Fruit fly (Drosophila melanogaster) whole organism, prepupa: ENCODE data around the gene Ubr3.
A peak's percentile ranks its signal among the peaks of the same experiment; 100 is the strongest.

ENCODE experiments used
- Blimp-1 ChIP-seq: fragments of 200-800 bp; sonication (Bioruptor generic); optimal IDR thresholded peaks from 3 replicates; lab custom pipeline; 2017; ENCODE audit warnings: missing biosample characterization, missing genetic modification characterization, mild to moderate bottlenecking, moderate library complexity, missing genetic modification reagents
- CG10631 ChIP-seq: fragments of 200-800 bp; sonication (Bioruptor generic); optimal IDR thresholded peaks from 2 replicates; lab custom pipeline; 2016; ENCODE audit warnings: missing biosample characterization, missing genetic modification characterization
- CG11294 ChIP-seq: fragments of 200-800 bp; sonication (Bioruptor generic); IDR thresholded peaks from 2 replicates; pipeline ENCODE4 v1.3.6; 2022; ENCODE audit warnings: missing biosample characterization, missing genetic modification characterization
- CG11762 ChIP-seq: fragments of 200-800 bp; sonication (Bioruptor generic); optimal IDR thresholded peaks from 3 replicates; lab custom pipeline; 2016; ENCODE audit warnings: missing biosample characterization, missing genetic modification characterization; ENCODE audit not compliant: insufficient read depth
- CG11902 ChIP-seq: fragments of 200-800 bp; sonication (Bioruptor generic); optimal IDR thresholded peaks from 3 replicates; lab custom pipeline; 2016; ENCODE audit warnings: missing biosample characterization, missing genetic modification characterization
- CG15336 ChIP-seq: fragments of 200-800 bp; sonication (Bioruptor generic); IDR thresholded peaks from 2 replicates; pipeline ENCODE4 v1.3.6; 2022; ENCODE audit warnings: missing biosample characterization, missing genetic modification characterization
- CG1621 ChIP-seq: fragments of 200-800 bp; sonication (Bioruptor generic); optimal IDR thresholded peaks from 3 replicates; lab custom pipeline; 2018; ENCODE audit warnings: missing biosample characterization, mild to moderate bottlenecking, missing genetic modification characterization
- CG16779 ChIP-seq: fragments of 200-800 bp; sonication (Bioruptor generic); optimal IDR thresholded peaks from 3 replicates; lab custom pipeline; 2017; ENCODE audit warnings: missing biosample characterization, mild to moderate bottlenecking, missing genetic modification characterization
- CG3032 ChIP-seq: fragments of 200-800 bp; optimal IDR thresholded peaks from 2 replicates; lab custom pipeline; 2019; ENCODE audit warnings: missing biosample characterization, mild to moderate bottlenecking, missing genetic modification characterization, moderate library complexity
- CG31627 ChIP-seq: fragments of 200-800 bp; sonication (Bioruptor generic); optimal IDR thresholded peaks from 3 replicates; lab custom pipeline; 2016; ENCODE audit warnings: missing biosample characterization, missing genetic modification characterization
- CG32006 ChIP-seq: fragments of 200-800 bp; sonication (Bioruptor generic); optimal IDR thresholded peaks from 3 replicates; lab custom pipeline; 2017; ENCODE audit warnings: missing biosample characterization, mild to moderate bottlenecking, missing genetic modification characterization
- CG34406 ChIP-seq: fragments of 200-800 bp; sonication (Bioruptor generic); optimal IDR thresholded peaks from 3 replicates; lab custom pipeline; 2016; ENCODE audit warnings: missing biosample characterization, missing genetic modification characterization
- CG3919 ChIP-seq: fragments of 200-800 bp; sonication (Bioruptor generic); optimal IDR thresholded peaks from 3 replicates; lab custom pipeline; 2016; ENCODE audit warnings: missing biosample characterization, missing genetic modification characterization
- CG4318 ChIP-seq: fragments of 200-800 bp; sonication (Bioruptor generic); optimal IDR thresholded peaks from 3 replicates; lab custom pipeline; 2017; ENCODE audit warnings: missing biosample characterization, mild to moderate bottlenecking, missing genetic modification characterization
- CG6163 ChIP-seq: fragments of 200-800 bp; sonication (Bioruptor generic); IDR thresholded peaks from 3 replicates; pipeline ENCODE4 v1.3.6; 2022; ENCODE audit warnings: missing biosample characterization, missing genetic modification characterization
- CG6792 ChIP-seq: fragments of 200-800 bp; sonication (Bioruptor generic); optimal IDR thresholded peaks from 3 replicates; lab custom pipeline; 2016; ENCODE audit warnings: missing biosample characterization, missing genetic modification characterization
- CG6808 ChIP-seq: fragments of 200-800 bp; sonication (Bioruptor generic); optimal IDR thresholded peaks from 3 replicates; lab custom pipeline; 2017; ENCODE audit warnings: missing biosample characterization, missing genetic modification characterization, mild to moderate bottlenecking, moderate library complexity, missing genetic modification reagents
- CG6854 ChIP-seq: fragments of 200-800 bp; sonication (Bioruptor generic); optimal IDR thresholded peaks from 2 replicates; lab custom pipeline; 2017; ENCODE audit warnings: missing biosample characterization, mild to moderate bottlenecking, missing genetic modification characterization
- CG7368 ChIP-seq: fragments of 200-800 bp; sonication (Bioruptor generic); optimal IDR thresholded peaks from 3 replicates; lab custom pipeline; 2016; ENCODE audit warnings: missing biosample characterization, missing genetic modification characterization
- CG8319 ChIP-seq: fragments of 200-800 bp; sonication (Bioruptor generic); optimal IDR thresholded peaks from 3 replicates; lab custom pipeline; 2016; ENCODE audit warnings: missing biosample characterization, missing genetic modification characterization
- CG8632 ChIP-seq: fragments of 200-800 bp; sonication (Bioruptor generic); optimal IDR thresholded peaks from 3 replicates; lab custom pipeline; 2016; ENCODE audit warnings: missing biosample characterization, missing genetic modification characterization
- CG9139 ChIP-seq: fragments of 200-800 bp; sonication (Bioruptor generic); optimal IDR thresholded peaks from 3 replicates; lab custom pipeline; 2017; ENCODE audit warnings: missing biosample characterization, mild to moderate bottlenecking, missing genetic modification characterization
- Eip78C ChIP-seq: fragments of 200-800 bp; sonication (Bioruptor generic); peaks from one replicate; lab custom pipeline; 2016; ENCODE audit warnings: missing biosample characterization, missing genetic modification characterization
- Ets21C ChIP-seq: fragments of 200-800 bp; sonication (Bioruptor generic); optimal IDR thresholded peaks from 3 replicates; lab custom pipeline; 2016; ENCODE audit warnings: missing biosample characterization, missing genetic modification characterization
- Gug ChIP-seq: fragments of 200-800 bp; sonication (Bioruptor generic); IDR thresholded peaks from 2 replicates; pipeline ENCODE4 v1.3.6; 2022; ENCODE audit warnings: missing biosample characterization, missing genetic modification characterization
- Hr38 ChIP-seq: sonication (Bioruptor generic); optimal IDR thresholded peaks from 2 replicates; lab custom pipeline; 2016; ENCODE audit warnings: missing biosample characterization, missing genetic modification characterization
- Hr39 ChIP-seq: fragments of 200-800 bp; sonication (Bioruptor generic); optimal IDR thresholded peaks from 2 replicates; lab custom pipeline; 2016; ENCODE audit warnings: missing biosample characterization, missing genetic modification characterization
- Lpt ChIP-seq: fragments of 200-800 bp; sonication (Bioruptor generic); optimal IDR thresholded peaks from 3 replicates; lab custom pipeline; 2016; ENCODE audit warnings: missing biosample characterization, missing genetic modification characterization
- Met ChIP-seq: fragments of 200-800 bp; sonication (Bioruptor generic); optimal IDR thresholded peaks from 3 replicates; lab custom pipeline; 2016; ENCODE audit warnings: missing biosample characterization, missing genetic modification characterization
- Smox ChIP-seq: fragments of 200-800 bp; sonication (Bioruptor generic); optimal IDR thresholded peaks from 3 replicates; lab custom pipeline; 2016; ENCODE audit warnings: missing biosample characterization, missing genetic modification characterization
- Sox102F ChIP-seq: fragments of 200-800 bp; sonication (Bioruptor generic); optimal IDR thresholded peaks from 2 replicates; lab custom pipeline; 2016; ENCODE audit warnings: missing biosample characterization, mild to moderate bottlenecking, missing genetic modification characterization
- Sox15 ChIP-seq: fragments of 200-800 bp; sonication (Bioruptor generic); optimal IDR thresholded peaks from 3 replicates; lab custom pipeline; 2016; ENCODE audit warnings: missing biosample characterization, missing genetic modification characterization
- achi ChIP-seq: fragments of 200-800 bp; sonication (Bioruptor generic); optimal IDR thresholded peaks from 3 replicates; lab custom pipeline; 2016; ENCODE audit warnings: missing biosample characterization, missing genetic modification characterization
- acj6 ChIP-seq: fragments of 200-800 bp; sonication (Bioruptor generic); optimal IDR thresholded peaks from 3 replicates; lab custom pipeline; 2016; ENCODE audit warnings: missing biosample characterization, missing genetic modification characterization
- cyc ChIP-seq: fragments of 200-800 bp; sonication (Bioruptor generic); optimal IDR thresholded peaks from 3 replicates; lab custom pipeline; 2016; ENCODE audit warnings: missing biosample characterization, missing genetic modification characterization
- dac ChIP-seq: fragments of 200-800 bp; sonication (Bioruptor generic); optimal IDR thresholded peaks from 2 replicates; lab custom pipeline; 2017; ENCODE audit warnings: missing biosample characterization, mild to moderate bottlenecking, missing genetic modification characterization
- dsx ChIP-seq: fragments of 200-800 bp; optimal IDR thresholded peaks from 3 replicates; lab custom pipeline; 2019; ENCODE audit warnings: missing biosample characterization, mild to moderate bottlenecking, missing genetic modification characterization, moderate library complexity; ENCODE audit not compliant: poor library complexity, severe bottlenecking
- eg ChIP-seq: fragments of 200-800 bp; sonication (Bioruptor generic); IDR thresholded peaks from 3 replicates; pipeline ENCODE4 v1.3.6; 2022; ENCODE audit warnings: missing biosample characterization, missing genetic modification characterization
- esn ChIP-seq: fragments of 200-800 bp; sonication (Bioruptor generic); optimal IDR thresholded peaks from 2 replicates; lab custom pipeline; 2016; ENCODE audit warnings: missing biosample characterization, mild to moderate bottlenecking, missing genetic modification characterization, moderate library complexity
- fd59A ChIP-seq: fragments of 200-800 bp; sonication (Bioruptor generic); optimal IDR thresholded peaks from 2 replicates; lab custom pipeline; 2017; ENCODE audit warnings: missing biosample characterization, mild to moderate bottlenecking, missing genetic modification characterization, missing genetic modification reagents
- lz ChIP-seq: fragments of 200-800 bp; sonication (Bioruptor generic); optimal IDR thresholded peaks from 3 replicates; lab custom pipeline; 2016; ENCODE audit warnings: missing biosample characterization, missing genetic modification characterization
- net ChIP-seq: fragments of 200-800 bp; sonication (Bioruptor generic); optimal IDR thresholded peaks from 3 replicates; lab custom pipeline; 2016; ENCODE audit warnings: missing biosample characterization, missing genetic modification characterization
- pdm3 ChIP-seq: fragments of 200-800 bp; sonication (Bioruptor generic); optimal IDR thresholded peaks from 3 replicates; lab custom pipeline; 2016; ENCODE audit warnings: missing biosample characterization, missing genetic modification characterization
- salr ChIP-seq, 2 experiments: fragments of 200-800 bp; sonication (Bioruptor generic); optimal IDR thresholded peaks; 3 replicates each; lab custom pipeline; 2016 to 2018; ENCODE audit warnings: missing biosample characterization in 2 of 2, missing genetic modification characterization in 2 of 2, mild to moderate bottlenecking in 1 of 2
- spab ChIP-seq: fragments of 200-800 bp; sonication (Bioruptor generic); optimal IDR thresholded peaks from 2 replicates; lab custom pipeline; 2017; ENCODE audit warnings: missing biosample characterization, mild to moderate bottlenecking, missing genetic modification characterization, missing genetic modification reagents
- svp ChIP-seq: fragments of 200-800 bp; sonication (Bioruptor generic); peaks from one replicate; lab custom pipeline; 2016; ENCODE audit warnings: missing biosample characterization, missing genetic modification characterization
- topi ChIP-seq: fragments of 200-800 bp; sonication (Bioruptor generic); optimal IDR thresholded peaks from 3 replicates; lab custom pipeline; 2016; ENCODE audit warnings: missing biosample characterization, missing genetic modification characterization
- vri ChIP-seq: fragments of 200-800 bp; sonication (Bioruptor generic); optimal IDR thresholded peaks from 3 replicates; lab custom pipeline; 2016; ENCODE audit warnings: missing biosample characterization, mild to moderate bottlenecking, missing genetic modification characterization

Ubr3 gene

dm6 chrX:7933210-7933915 is 2.3 kb upstream of the Ubr3 start, which contains the start of the genes Dhdds and RpS14a (continued):
- TF ChIP-seq Smox (GFP tag; lab: Kevin White, UChicago) (peak; percentile 40), Lpt (GFP tag; lab: Kevin White, UChicago) (no peak), achi (GFP tag; lab: Kevin White, UChicago) (peak; percentile 99), cyc (peak; percentile 44), Hr38 (no peak), Sox15 (GFP tag; lab: Kevin White, UChicago) (no peak), CG11294 (GFP tag; lab: Robert Waterston, UW) (no peak), acj6 (peak; percentile 8), topi (GFP tag; lab: Kevin White, UChicago) (peak; percentile 54)
- TF ChIP-seq, all 60 proteins: peak for 32

- TF ChIP-seq Gug (GFP tag; lab: Robert Waterston, UW) (no peak; the same call in 1 of the 2 replicates), CG6163 (peak; percentile 81), fd59A (GFP tag; lab: Kevin White, UChicago) (peak; percentile 39), CG3919 (GFP tag; lab: Kevin White, UChicago) (peak; percentile 68), lz (GFP tag; lab: Kevin White, UChicago) (peak; percentile 74), cyc (peak; percentile 66), Met (GFP tag; lab: Kevin White, UChicago) (peak; percentile 68), achi (GFP tag; lab: Kevin White, UChicago) (peak; percentile 64), CG11902 (GFP tag; lab: Kevin White, UChicago) (peak; percentile 30), Smox (GFP tag; lab: Kevin White, UChicago) (peak; percentile 55), CG1621 (peak; percentile 54), Ets21C (GFP tag; lab: Kevin White, UChicago) (no peak), dac (GFP tag; lab: Kevin White, UChicago) (peak; percentile 43), Eip78C (GFP tag; lab: Kevin White, UChicago) (peak; percentile 77), Hr39 (peak; percentile 49), CG8632 (GFP tag; lab: Kevin White, UChicago) (peak; percentile 57), CG11762 (GFP tag; lab: Kevin White, UChicago) (no peak), eg (GFP tag; lab: Robert Waterston, UW) (peak; percentile 75), CG6792 (GFP tag; lab: Kevin White, UChicago) (peak; percentile 54), vri (peak; percentile 49), svp (GFP tag; lab: Kevin White, UChicago) (peak; percentile 21), spab (peak; percentile 7), CG6808 (GFP tag; lab: Kevin White, UChicago) (peak; percentile 62), salr (GFP tag; optimal IDR thresholded peaks at IDR 0.05; lab: Kevin White, UChicago) (peak; percentile 4 to 57), CG9139 (GFP tag; lab: Kevin White, UChicago) (peak; percentile 62), pdm3 (GFP tag; lab: Kevin White, UChicago) (peak; percentile 54), CG11294 (GFP tag; lab: Robert Waterston, UW) (no peak), CG3032 (peak; percentile 46), Sox102F (GFP tag; lab: Kevin White, UChicago) (peak; percentile 58), CG4318 (GFP tag; lab: Kevin White, UChicago) (no peak), CG8319 (peak; percentile 18), net (GFP tag; lab: Kevin White, UChicago) (peak; percentile 67), CG31627 (GFP tag; lab: Kevin White, UChicago) (peak; percentile 59), CG34406 (GFP tag; lab: Kevin White, UChicago) (peak; percentile 63), acj6 (peak; percentile 25), topi (GFP tag; lab: Kevin White, UChicago) (peak; percentile 71), CG7368 (GFP tag; lab: Kevin White, UChicago) (peak; percentile 70), dsx (GFP tag; lab: Kevin White, UChicago) (peak; percentile 8), Sox15 (GFP tag; lab: Kevin White, UChicago) (no peak), CG16779 (tag; lab: Kevin White, UChicago) (peak; percentile 11), CG32006 (peak; percentile 36), Blimp-1 (GFP tag; lab: Kevin White, UChicago) (no peak), CG15336 (GFP tag; lab: Robert Waterston, UW) (peak; percentile 29; the same call in 1 of the 2 replicates), CG6854 (GFP tag; lab: Kevin White, UChicago) (peak; percentile 71), CG10631 (GFP tag; lab: Kevin White, UChicago) (peak; percentile 44), esn (peak; percentile 77)
Observed at dm6 chrX:7934679-7935078, 1.0 kb upstream of the Ubr3 start, which contains the start of gene RpS14b. RpS14b (plus strand) TSS chrX:7934898.
